Worm (Caenorhabditis elegans) whole organism, dauer: ENCODE data around the gene abf-4.
"Not testable (repeated sequence)": the region's sequence is repeated elsewhere in the genome, so short reads cannot be mapped to it uniquely, and the experiment has no call there.

Experiments
- unc-62 ChIP-seq: sonication (generic microtip); optimal IDR thresholded peaks from 2 replicates; lab custom pipeline; 2017; ENCODE audit warnings: missing biosample characterization, missing genetic modification reagents, missing genetic modification characterization

abf-4 gene

ce11 chrV:20564054-20564453 is 5.9 kb upstream of the abf-4 start, which contains the start of gene F26F2.13:
Gene F26F2.13 (plus strand): TSS chrV:20564354.
- TF ChIP-seq unc-62 (GFP tag; lab: Kevin White, UChicago) = not testable (repeated sequence)

- no peak for TF ChIP-seq unc-62 (GFP tag; lab: Kevin White, UChicago)
Observed at ce11 chrV:20561795-20562194, 3.6 kb upstream of the abf-4 start, which contains the start of gene F26F2.1. Gene F26F2.1 (minus strand): TSS chrV:20561895.

DNA sequence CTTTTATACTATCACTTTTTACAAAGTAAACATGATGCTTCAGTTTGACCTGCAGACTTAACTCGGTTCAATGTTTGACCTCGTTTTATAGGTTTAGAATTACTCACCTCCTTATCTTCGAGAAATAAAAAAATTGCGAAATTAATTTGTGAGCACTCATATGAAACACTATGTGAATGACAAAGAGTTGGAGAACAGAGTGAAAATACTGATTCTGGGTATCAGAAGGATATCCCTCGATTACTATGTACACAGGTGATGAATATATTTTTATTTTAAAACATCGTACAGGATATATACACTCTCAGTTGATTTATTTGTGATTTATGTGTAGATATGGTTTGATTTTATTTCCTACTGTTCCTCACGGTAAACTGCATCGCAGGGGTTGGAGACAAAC is 1.9 kb downstream of the abf-4 start, which contains the start of gene Y38H6C.23:
Gene Y38H6C.23 (minus strand): TSS at position 101 of the 400 bp plus-strand sequence.
- TF ChIP-seq unc-62 (GFP tag; lab: Kevin White, UChicago) = no peak

DNA sequence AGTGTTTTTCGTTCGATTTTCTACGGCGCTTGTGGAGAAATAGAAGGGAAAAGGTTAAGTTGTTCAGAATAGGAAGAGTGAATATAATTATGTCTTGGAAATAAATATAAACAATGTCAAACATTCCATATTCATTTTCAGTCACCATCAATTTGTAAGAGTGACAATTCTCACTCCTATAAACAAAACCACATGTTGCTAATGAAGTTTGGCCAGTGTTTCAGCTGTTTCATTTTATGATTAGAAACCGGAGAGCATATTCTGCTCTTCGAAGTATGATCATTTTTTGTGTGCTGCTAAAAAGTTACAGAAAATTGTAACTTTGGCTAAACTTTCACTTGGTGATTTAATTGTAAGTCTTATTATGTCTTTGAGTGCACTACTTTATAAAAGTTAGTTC is 3.0 kb downstream of the abf-4 start, which contains the start of gene Y38H6C.21:
Gene Y38H6C.21 (minus strand): TSS at position 148 of the 400 bp plus-strand sequence.
- TF ChIP-seq unc-62 (GFP tag; lab: Kevin White, UChicago) = no peak

ce11 chrV:20552971-20553370 is 5.2 kb downstream of the abf-4 start, which contains the start of gene vmo-1:
Gene vmo-1 (minus strand): TSS chrV:20553071.
- no peak for TF ChIP-seq unc-62 (GFP tag; lab: Kevin White, UChicago)

ce11 chrV:20551096-20551495 is 7.1 kb downstream of the abf-4 start, which contains the start of gene Y38H6C.20:
Gene Y38H6C.20 (minus strand): TSS chrV:20551196.
- TF ChIP-seq unc-62 (GFP tag; lab: Kevin White, UChicago) = no peak

ce11 chrV:20547048-20547447 is 11.1 kb downstream of the abf-4 start, which contains the start of gene Y38H6C.18:
Gene Y38H6C.18 (minus strand): TSS chrV:20547148.
- no peak for TF ChIP-seq unc-62 (GFP tag; lab: Kevin White, UChicago)

DNA sequence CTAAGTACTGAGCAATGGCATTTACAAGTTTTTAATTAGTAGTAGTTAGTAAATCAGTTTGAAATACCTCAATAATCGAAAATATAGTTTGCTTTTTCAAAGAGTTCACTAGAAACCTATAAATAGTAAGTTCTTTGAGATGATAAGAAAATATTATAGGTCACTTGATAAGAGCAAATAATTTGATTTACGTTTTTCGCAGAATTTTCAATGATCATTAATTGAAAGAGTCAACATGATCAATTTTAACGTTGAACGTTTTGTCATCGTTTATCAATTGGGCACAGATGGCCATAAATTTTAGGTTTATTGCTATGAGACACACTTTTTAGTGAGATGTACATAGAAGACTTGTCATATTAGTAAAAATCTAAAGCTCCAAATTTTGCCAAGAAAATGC is 12.4 kb downstream of the abf-4 start:
- TF ChIP-seq unc-62 (GFP tag; lab: Kevin White, UChicago) = no peak

DNA sequence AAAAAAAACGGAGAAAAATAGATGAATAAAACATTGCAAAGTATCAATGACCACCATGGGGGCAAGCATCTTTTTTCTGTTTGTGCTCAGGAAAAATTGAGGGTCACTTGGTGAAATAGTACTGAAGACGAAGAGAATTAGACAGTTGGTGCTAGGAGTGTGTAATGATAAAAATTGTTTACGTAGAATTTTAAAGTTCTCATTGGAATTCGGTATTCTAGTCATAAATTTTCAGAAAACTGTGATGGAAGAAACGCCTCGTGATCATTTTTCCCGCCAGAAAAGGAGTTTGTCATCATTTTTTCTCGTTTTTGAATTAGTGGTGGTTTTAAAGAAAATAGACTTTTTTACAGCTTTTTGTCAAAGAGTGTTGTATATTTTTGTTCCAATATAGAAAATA is 13.6 kb downstream of the abf-4 start:
- no peak for TF ChIP-seq unc-62 (GFP tag; lab: Kevin White, UChicago)

ce11 chrV:20544092-20544491 is 14.1 kb downstream of the abf-4 start, which contains the start of gene slc-36.3:
Gene slc-36.3 (minus strand): TSS chrV:20544192.
- TF ChIP-seq unc-62 (GFP tag; lab: Kevin White, UChicago) = no peak

DNA sequence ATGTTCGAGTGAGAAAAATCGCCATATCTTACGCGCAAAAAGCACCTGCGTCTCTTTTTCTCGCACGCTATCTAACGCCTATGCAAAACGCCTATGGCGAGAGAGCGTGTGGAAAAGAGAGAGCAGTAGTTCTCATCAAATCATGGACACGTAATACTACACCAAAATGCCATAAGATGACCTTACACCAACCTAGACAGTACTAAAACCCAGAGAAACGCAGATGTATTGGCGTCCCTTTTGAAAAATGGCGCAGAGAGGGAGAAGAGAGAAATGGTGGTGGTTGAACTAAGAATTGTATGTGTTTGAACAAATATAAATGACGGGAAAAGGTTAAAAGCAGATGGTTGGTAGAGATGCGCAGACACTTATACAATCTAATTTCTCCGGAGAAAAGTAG is 19.1 kb downstream of the abf-4 start, which contains the start of gene Y38H6C.16:
Gene Y38H6C.16 (minus strand): TSS at position 293 of the 400 bp plus-strand sequence.
- TF ChIP-seq unc-62 (GFP tag; lab: Kevin White, UChicago) = no peak

ce11 chrV:20536208-20536607 is 22.0 kb downstream of the abf-4 start, which contains the start of gene Y38H6C.15:
Gene Y38H6C.15 (minus strand): TSS chrV:20536308.
- TF ChIP-seq unc-62 (GFP tag; lab: Kevin White, UChicago) = no peak

ce11 chrV:20534072-20534471 is 24.1 kb downstream of the abf-4 start, which contains the start of gene famh-161:
Gene famh-161 (minus strand): TSS chrV:20534172.
- no peak for TF ChIP-seq unc-62 (GFP tag; lab: Kevin White, UChicago)

DNA sequence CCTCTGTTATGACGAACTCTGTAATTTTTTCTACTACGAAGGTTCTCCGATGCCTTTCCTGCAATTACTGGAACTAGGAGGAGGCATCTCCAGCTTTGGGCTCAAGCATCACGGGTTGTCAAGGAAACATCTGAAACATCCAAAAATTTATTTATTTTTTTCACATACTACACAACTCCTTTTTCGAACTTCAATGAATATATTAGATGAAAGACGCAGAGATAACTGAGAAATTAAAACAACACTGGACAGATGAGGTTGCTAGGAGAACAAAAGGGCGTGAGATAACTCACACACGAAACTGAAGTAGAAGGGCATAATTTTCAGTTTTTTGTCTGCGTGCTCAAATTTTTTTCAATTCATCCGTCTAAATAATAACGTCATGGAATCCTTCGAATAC is 30.7 kb downstream of the abf-4 start, which contains the start of gene Y38H6C.13:
Gene Y38H6C.13 (plus strand): TSS at position 301 of the 400 bp plus-strand sequence.
- TF ChIP-seq unc-62 (GFP tag; lab: Kevin White, UChicago) = no peak

ce11 chrV:20525816-20526459 is 32.2 kb downstream of the abf-4 start, which contains the start of the genes srh-166 and Y38H6C.24:
Gene srh-166 (minus strand): TSS chrV:20525866.
Gene Y38H6C.24 (plus strand): TSS chrV:20526435.
- no peak for TF ChIP-seq unc-62 (GFP tag; lab: Kevin White, UChicago)

- no peak for TF ChIP-seq unc-62 (GFP tag; lab: Kevin White, UChicago)
Observed at ce11 chrV:20522219-20522618, 36.0 kb downstream of the abf-4 start, which contains the start of the genes Y38H6C.9 and fbxa-150. Gene Y38H6C.9 (minus strand): TSS chrV:20522270. Gene fbxa-150 (plus strand): TSS chrV:20522598.
